Fruit fly (Drosophila melanogaster) whole organism, embryonic: Measurements from ENCODE around the gene Fign.

ENCODE experiments used
- Abd-B ChIP-seq: fragments of 200-800 bp; sonication (Bioruptor generic); optimal IDR thresholded peaks from 2 replicates; lab custom pipeline; 2018; ENCODE audit warnings: missing biosample characterization, mild to moderate bottlenecking, missing genetic modification characterization, moderate library complexity
- Atf3 ChIP-seq: fragments of 200-800 bp; sonication (Bioruptor generic); optimal IDR thresholded peaks from 3 replicates; lab custom pipeline; 2016; ENCODE audit warnings: missing biosample characterization, missing genetic modification characterization
- CG10959 ChIP-seq: fragments of 200-800 bp; sonication (Bioruptor generic); IDR thresholded peaks from 2 replicates; pipeline ENCODE4 v1.3.6; 2022; ENCODE audit warnings: missing biosample characterization, missing genetic modification characterization
- CG12104 ChIP-seq: fragments of 200-800 bp; sonication (Bioruptor generic); optimal IDR thresholded peaks from 3 replicates; lab custom pipeline; 2016; ENCODE audit warnings: missing biosample characterization, missing genetic modification characterization
- CG12744 ChIP-seq: fragments of 200-800 bp; sonication (Bioruptor generic); optimal IDR thresholded peaks from 2 replicates; lab custom pipeline; 2016; ENCODE audit warnings: missing biosample characterization, missing genetic modification characterization
- CG1529 ChIP-seq: fragments of 200-800 bp; sonication (Bioruptor generic); optimal IDR thresholded peaks from 3 replicates; lab custom pipeline; 2018; ENCODE audit warnings: missing biosample characterization, missing genetic modification characterization
- CG2199 ChIP-seq: fragments of 200-800 bp; sonication (Bioruptor generic); IDR thresholded peaks from 3 replicates; pipeline ENCODE4 v1.3.6; 2022; ENCODE audit warnings: missing biosample characterization, missing genetic modification characterization
- CG2712 ChIP-seq: fragments of 200-800 bp; optimal IDR thresholded peaks from 3 replicates; lab custom pipeline; 2019; ENCODE audit warnings: missing biosample characterization, mild to moderate bottlenecking, missing genetic modification characterization, moderate library complexity
- CG32532 ChIP-seq: fragments of 200-800 bp; sonication (Bioruptor generic); IDR thresholded peaks from 2 replicates; pipeline ENCODE4 v1.3.6; 2022; ENCODE audit warnings: missing biosample characterization, missing genetic modification characterization
- CG3281 ChIP-seq: fragments of 200-800 bp; sonication (Bioruptor generic); optimal IDR thresholded peaks from 3 replicates; lab custom pipeline; 2017; ENCODE audit warnings: missing biosample characterization, mild to moderate bottlenecking, missing genetic modification characterization
- CG4854 ChIP-seq: fragments of 200-800 bp; sonication (Bioruptor generic); optimal IDR thresholded peaks from 2 replicates; lab custom pipeline; 2016; ENCODE audit warnings: missing biosample characterization, missing genetic modification characterization, inconsistent platforms
- CG5245 ChIP-seq: fragments of 200-800 bp; sonication (Bioruptor generic); optimal IDR thresholded peaks from 3 replicates; lab custom pipeline; 2016; ENCODE audit warnings: missing biosample characterization, missing genetic modification characterization
- CG5953 ChIP-seq: fragments of 200-800 bp; sonication (Bioruptor generic); IDR thresholded peaks from 2 replicates; pipeline ENCODE4 v1.3.6; 2022; ENCODE audit warnings: missing biosample characterization, missing genetic modification characterization
- CG6175 ChIP-seq: fragments of 200-800 bp; sonication (Bioruptor generic); IDR thresholded peaks from 3 replicates; pipeline ENCODE4 v1.3.6; 2022; ENCODE audit warnings: missing biosample characterization, missing genetic modification characterization
- CG6254 ChIP-seq: fragments of 200-800 bp; sonication (Bioruptor generic); optimal IDR thresholded peaks from 3 replicates; lab custom pipeline; 2017; ENCODE audit warnings: mild to moderate bottlenecking, missing biosample characterization, missing genetic modification reagents, missing genetic modification characterization
- CG6654 ChIP-seq: fragments of 200-800 bp; sonication (Bioruptor generic); optimal IDR thresholded peaks from 2 replicates; lab custom pipeline; 2017; ENCODE audit warnings: missing biosample characterization, mild to moderate bottlenecking, missing genetic modification characterization
- CG8290 ChIP-seq, 3 experiments: fragments of 200-800 bp; sonication (Bioruptor generic); optimal IDR thresholded peaks; 2 replicates each; lab custom pipeline; 2016 to 2019; ENCODE audit warnings: missing biosample characterization in 3 of 3, missing genetic modification characterization in 3 of 3, mild to moderate bottlenecking in 2 of 3, moderate library complexity in 1 of 3
- CG8924 ChIP-seq: fragments of 200-800 bp; optimal IDR thresholded peaks from 3 replicates; lab custom pipeline; 2019; ENCODE audit warnings: missing biosample characterization, mild to moderate bottlenecking, missing genetic modification characterization, moderate library complexity
- CG9437 ChIP-seq: fragments of 200-800 bp; sonication (Bioruptor generic); optimal IDR thresholded peaks from 2 replicates; lab custom pipeline; 2018; ENCODE audit warnings: missing biosample characterization, mild to moderate bottlenecking, missing genetic modification characterization
- CG9797 ChIP-seq: fragments of 200-800 bp; sonication (Bioruptor generic); optimal IDR thresholded peaks from 3 replicates; lab custom pipeline; 2018; ENCODE audit warnings: missing biosample characterization, mild to moderate bottlenecking, missing genetic modification characterization
- Camta ChIP-seq: fragments of 200-800 bp; sonication (Bioruptor generic); optimal IDR thresholded peaks from 2 replicates; lab custom pipeline; 2016; ENCODE audit warnings: missing biosample characterization, missing genetic modification characterization
- Dip2 ChIP-seq: fragments of 200-800 bp; sonication (Bioruptor generic); IDR thresholded peaks from 2 replicates; pipeline ENCODE4 v1.3.6; 2022; ENCODE audit warnings: missing biosample characterization, missing genetic modification characterization
- ERR ChIP-seq: fragments of 200-800 bp; sonication (Bioruptor generic); optimal IDR thresholded peaks from 2 replicates; lab custom pipeline; 2016; ENCODE audit warnings: missing biosample characterization, missing genetic modification characterization
- Eip74EF ChIP-seq, 2 experiments: fragments of 200-800 bp in 1 of 2; fragments of >200 bp in 1 of 2; sonication (Bioruptor generic) in 1 of 2; optimal IDR thresholded peaks; 2 replicates each; lab custom pipeline; 2017 to 2019; ENCODE audit warnings: missing biosample characterization in 2 of 2, missing genetic modification characterization in 2 of 2, mild to moderate bottlenecking in 1 of 2, moderate library complexity in 1 of 2
- Ets65A ChIP-seq: fragments of 200-800 bp; sonication (Bioruptor generic); peaks from one replicate; lab custom pipeline; 2016; ENCODE audit warnings: missing biosample characterization, missing genetic modification characterization
- Gsc ChIP-seq: fragments of 200-800 bp; sonication (Bioruptor generic); IDR thresholded peaks from 2 replicates; pipeline ENCODE4 v1.3.6; 2022; ENCODE audit warnings: missing biosample characterization, missing genetic modification characterization
- Jarid2 ChIP-seq: fragments of 200-800 bp; sonication (Bioruptor generic); optimal IDR thresholded peaks from 3 replicates; lab custom pipeline; 2017; ENCODE audit warnings: mild to moderate bottlenecking, missing biosample characterization, missing genetic modification reagents, missing genetic modification characterization
- NC2α ChIP-seq: fragments of 200-800 bp; sonication (Bioruptor generic); optimal IDR thresholded peaks from 2 replicates; lab custom pipeline; 2016; ENCODE audit warnings: missing biosample characterization, missing genetic modification characterization
- Neu2 ChIP-seq: fragments of 200-800 bp; sonication (Bioruptor generic); optimal IDR thresholded peaks from 3 replicates; lab custom pipeline; 2016; ENCODE audit warnings: missing biosample characterization, missing genetic modification characterization, borderline replicate concordance
- NfI ChIP-seq: fragments of 200-800 bp; sonication (Bioruptor generic); optimal IDR thresholded peaks from 3 replicates; lab custom pipeline; 2018; ENCODE audit warnings: missing biosample characterization, mild to moderate bottlenecking, missing genetic modification characterization, moderate library complexity
- Opbp ChIP-seq: fragments of 200-800 bp; sonication (Bioruptor generic); IDR thresholded peaks from 3 replicates; pipeline ENCODE4 v1.3.6; 2022; ENCODE audit warnings: missing biosample characterization, missing genetic modification characterization; ENCODE audit not compliant: partially characterized antibody
- PHDP ChIP-seq: fragments of 200-800 bp; sonication (Bioruptor generic); optimal IDR thresholded peaks from 3 replicates; lab custom pipeline; 2018; ENCODE audit warnings: missing biosample characterization, mild to moderate bottlenecking, missing genetic modification characterization, moderate library complexity
- Side ChIP-seq: fragments of 200-800 bp; sonication (Bioruptor generic); optimal IDR thresholded peaks from 2 replicates; lab custom pipeline; 2016; ENCODE audit warnings: missing biosample characterization, missing genetic modification characterization
- bbx ChIP-seq: fragments of 200-800 bp; sonication (Bioruptor generic); IDR thresholded peaks from 2 replicates; pipeline ENCODE4 v1.3.6; 2022; ENCODE audit warnings: missing biosample characterization, missing genetic modification characterization; ENCODE audit not compliant: partially characterized antibody
- bcd ChIP-seq: fragments of 200-800 bp; sonication (Bioruptor generic); optimal IDR thresholded peaks from 2 replicates; lab custom pipeline; 2017; ENCODE audit warnings: missing biosample characterization, mild to moderate bottlenecking, missing genetic modification characterization
- bsh ChIP-seq, 2 experiments: fragments of 200-800 bp; sonication (Bioruptor generic); optimal IDR thresholded peaks; 2 replicates each; lab custom pipeline; 2017 to 2018; ENCODE audit warnings: mild to moderate bottlenecking in 2 of 2, missing biosample characterization in 2 of 2, missing genetic modification characterization in 2 of 2, moderate library complexity in 1 of 2
- corto ChIP-seq: fragments of 200-800 bp; sonication (Bioruptor generic); optimal IDR thresholded peaks from 2 replicates; lab custom pipeline; 2016; ENCODE audit warnings: missing biosample characterization, mild to moderate bottlenecking, missing genetic modification characterization, moderate library complexity
- fd64A ChIP-seq: fragments of 200-800 bp; sonication (Bioruptor generic); optimal IDR thresholded peaks from 3 replicates; lab custom pipeline; 2018; ENCODE audit warnings: missing biosample characterization, mild to moderate bottlenecking, missing genetic modification characterization
- gce ChIP-seq: fragments of 200-800 bp; sonication (Bioruptor generic); IDR thresholded peaks from 3 replicates; pipeline ENCODE4 v1.3.6; 2022; ENCODE audit warnings: missing biosample characterization, missing genetic modification characterization
- grau ChIP-seq: fragments of 200-800 bp; optimal IDR thresholded peaks from 3 replicates; lab custom pipeline; 2019; ENCODE audit warnings: missing biosample characterization, mild to moderate bottlenecking, missing genetic modification characterization, moderate library complexity
- lola ChIP-seq, 3 experiments: fragments of >200 bp in 2 of 3; fragments of 200-800 bp in 1 of 3; sonication (Bioruptor generic) in 1 of 3; optimal IDR thresholded peaks; 2 replicates each; lab custom pipeline; 2017 to 2019; ENCODE audit warnings: missing biosample characterization in 3 of 3, missing genetic modification characterization in 3 of 3, mild to moderate bottlenecking in 1 of 3, moderate library complexity in 1 of 3
- oc ChIP-seq: fragments of 200-800 bp; sonication (Bioruptor generic); optimal IDR thresholded peaks from 2 replicates; lab custom pipeline; 2018; ENCODE audit warnings: missing biosample characterization, mild to moderate bottlenecking, missing genetic modification characterization, moderate library complexity
- odd ChIP-seq: fragments of 200-800 bp; sonication (Bioruptor generic); optimal IDR thresholded peaks from 2 replicates; lab custom pipeline; 2017; ENCODE audit warnings: missing biosample characterization, mild to moderate bottlenecking, missing genetic modification characterization
- otp ChIP-seq: fragments of 200-800 bp; sonication (Bioruptor generic); IDR thresholded peaks from 3 replicates; pipeline ENCODE4, ENCODE4 v1.3.6; 2022; ENCODE audit warnings: missing biosample characterization, missing genetic modification characterization
- pb ChIP-seq: fragments of 200-800 bp; sonication (Bioruptor generic); optimal IDR thresholded peaks from 3 replicates; lab custom pipeline; 2016; ENCODE audit warnings: missing biosample characterization, missing genetic modification characterization
- pho ChIP-seq: fragments of 200-800 bp; sonication (Bioruptor generic); optimal IDR thresholded peaks from 2 replicates; lab custom pipeline; 2016; ENCODE audit warnings: missing biosample characterization, missing genetic modification characterization
- ssp ChIP-seq: fragments of 200-800 bp; sonication (Bioruptor generic); IDR thresholded peaks from 2 replicates; pipeline ENCODE4 v1.3.6; 2022; ENCODE audit warnings: missing biosample characterization, missing genetic modification characterization
- tio ChIP-seq: fragments of 200-800 bp; sonication (Bioruptor generic); optimal IDR thresholded peaks from 2 replicates; lab custom pipeline; 2017; ENCODE audit warnings: missing biosample characterization, missing genetic modification characterization, inconsistent platforms
- ttk ChIP-seq: fragments of 200-800 bp; sonication (Bioruptor generic); IDR thresholded peaks from 2 replicates; pipeline ENCODE4 v2.1.2; 2022; ENCODE audit warnings: missing biosample characterization, missing genetic modification characterization

The Fign gene

dm6 chr2L:3338566-3339215, 19.0 kb upstream of the Fign start (continued):
- TF ChIP-seq CG5245 (GFP tag; lab: Kevin White, UChicago) (peak; percentile 78), Camta (peak; percentile 87), Abd-B (GFP tag; lab: Kevin White, UChicago) (peak; percentile 85), CG8924 (tag; lab: Kevin White, UChicago) (peak; percentile 85), CG8290 (GFP tag; optimal IDR thresholded peaks at IDR 0.05; lab: Kevin White, UChicago) (peak; percentile 72), CG8290 (tag; optimal IDR thresholded peaks at IDR 0.05; lab: Kevin White, UChicago) (no peak), CG2199 (GFP tag; lab: Robert Waterston, UW) (peak; percentile 67; the same call in 1 of the 3 replicates), oc (peak; percentile 90), Neu2 (GFP tag; lab: Kevin White, UChicago) (no peak), Dip2 (GFP tag; lab: Robert Waterston, UW) (no peak), gce (peak; percentile 68; the same call in 1 of the 3 replicates), CG12744 (peak; percentile 47), lola (GFP tag; optimal IDR thresholded peaks at IDR 0.05; lab: Kevin White, UChicago) (peak in 1 of 3 experiments; percentile 83), PHDP (peak; percentile 77), bbx (GFP tag; lab: Robert Waterston, UW) (no peak), CG5953 (GFP tag; lab: Robert Waterston, UW) (peak; percentile 67), Gsc (GFP tag; lab: Robert Waterston, UW) (peak; percentile 77), pb (GFP tag; lab: Kevin White, UChicago) (peak; percentile 74), CG6654 (peak; percentile 73), ttk (GFP tag; lab: Robert Waterston, UW) (peak; percentile 79), Jarid2 (GFP tag; lab: Kevin White, UChicago) (peak; percentile 8), Eip74EF (GFP tag; optimal IDR thresholded peaks at IDR 0.05; lab: Kevin White, UChicago) (no peak), grau (no peak), CG1529 (GFP tag; lab: Kevin White, UChicago) (peak; percentile 86), otp (GFP tag; lab: Robert Waterston, UW) (peak; percentile 85), CG2712 (peak; percentile 92), CG12104 (GFP tag; lab: Kevin White, UChicago) (peak; percentile 26), CG32532 (peak; percentile 38; the same call in 1 of the 2 replicates), CG9437 (GFP tag; lab: Kevin White, UChicago) (peak; percentile 66), Ets65A (GFP tag; lab: Kevin White, UChicago) (peak; percentile 96), CG6254 (GFP tag; lab: Kevin White, UChicago) (peak; percentile 73), CG6175 (GFP tag; lab: Robert Waterston, UW) (no peak), pho (GFP tag; lab: Kevin White, UChicago) (peak; percentile 38), CG3281 (no peak), odd (GFP tag; lab: Kevin White, UChicago) (peak; percentile 24), fd64A (GFP tag; lab: Kevin White, UChicago) (peak; percentile 72), bsh (GFP tag; optimal IDR thresholded peaks at IDR 0.05; lab: Kevin White, UChicago) (peak; percentile 68 to 96), CG10959 (GFP tag; lab: Robert Waterston, UW) (peak; percentile 76), NfI (GFP tag; lab: Kevin White, UChicago) (peak; percentile 43), Atf3 (GFP tag; lab: Kevin White, UChicago) (peak; percentile 91), tio (GFP tag; lab: Kevin White, UChicago) (peak; percentile 78), ssp (GFP tag; lab: Robert Waterston, UW) (peak; percentile 73), CG4854 (GFP tag; lab: Kevin White, UChicago) (no peak), corto (GFP tag; lab: Kevin White, UChicago) (no peak), bcd (GFP tag; lab: Kevin White, UChicago) (peak; percentile 68), Side (peak; percentile 81), Opbp (GFP tag; lab: Robert Waterston, UW) (no peak), CG9797 (no peak), ERR (GFP tag; lab: Kevin White, UChicago) (peak; percentile 33), NC2α (peak; percentile 73)
